Fruit fly (Drosophila melanogaster) whole organism, prepupa: Measurements from ENCODE around the gene CG46307.
A peak's percentile ranks its signal among the peaks of the same experiment; 100 is the strongest.

Experiments
- Blimp-1 ChIP-seq: fragments of 200-800 bp; sonication (Bioruptor generic); optimal IDR thresholded peaks from 3 replicates; lab custom pipeline; 2017; ENCODE audit warnings: missing biosample characterization, missing genetic modification characterization, mild to moderate bottlenecking, moderate library complexity, missing genetic modification reagents
- CG10631 ChIP-seq: fragments of 200-800 bp; sonication (Bioruptor generic); optimal IDR thresholded peaks from 2 replicates; lab custom pipeline; 2016; ENCODE audit warnings: missing biosample characterization, missing genetic modification characterization
- CG11762 ChIP-seq: fragments of 200-800 bp; sonication (Bioruptor generic); optimal IDR thresholded peaks from 3 replicates; lab custom pipeline; 2016; ENCODE audit warnings: missing biosample characterization, missing genetic modification characterization; ENCODE audit not compliant: insufficient read depth
- CG11902 ChIP-seq: fragments of 200-800 bp; sonication (Bioruptor generic); optimal IDR thresholded peaks from 3 replicates; lab custom pipeline; 2016; ENCODE audit warnings: missing biosample characterization, missing genetic modification characterization
- CG15336 ChIP-seq: fragments of 200-800 bp; sonication (Bioruptor generic); IDR thresholded peaks from 2 replicates; pipeline ENCODE4 v1.3.6; 2022; ENCODE audit warnings: missing biosample characterization, missing genetic modification characterization
- CG16779 ChIP-seq: fragments of 200-800 bp; sonication (Bioruptor generic); optimal IDR thresholded peaks from 3 replicates; lab custom pipeline; 2017; ENCODE audit warnings: missing biosample characterization, mild to moderate bottlenecking, missing genetic modification characterization
- CG3032 ChIP-seq: fragments of 200-800 bp; optimal IDR thresholded peaks from 2 replicates; lab custom pipeline; 2019; ENCODE audit warnings: missing biosample characterization, mild to moderate bottlenecking, missing genetic modification characterization, moderate library complexity
- CG31627 ChIP-seq: fragments of 200-800 bp; sonication (Bioruptor generic); optimal IDR thresholded peaks from 3 replicates; lab custom pipeline; 2016; ENCODE audit warnings: missing biosample characterization, missing genetic modification characterization
- CG34406 ChIP-seq: fragments of 200-800 bp; sonication (Bioruptor generic); optimal IDR thresholded peaks from 3 replicates; lab custom pipeline; 2016; ENCODE audit warnings: missing biosample characterization, missing genetic modification characterization
- CG3919 ChIP-seq: fragments of 200-800 bp; sonication (Bioruptor generic); optimal IDR thresholded peaks from 3 replicates; lab custom pipeline; 2016; ENCODE audit warnings: missing biosample characterization, missing genetic modification characterization
- CG6163 ChIP-seq: fragments of 200-800 bp; sonication (Bioruptor generic); IDR thresholded peaks from 3 replicates; pipeline ENCODE4 v1.3.6; 2022; ENCODE audit warnings: missing biosample characterization, missing genetic modification characterization
- CG6276 ChIP-seq: fragments of 200-800 bp; sonication (Bioruptor generic); optimal IDR thresholded peaks from 2 replicates; lab custom pipeline; 2017; ENCODE audit warnings: missing biosample characterization, mild to moderate bottlenecking, missing genetic modification characterization
- CG6808 ChIP-seq: fragments of 200-800 bp; sonication (Bioruptor generic); optimal IDR thresholded peaks from 3 replicates; lab custom pipeline; 2017; ENCODE audit warnings: missing biosample characterization, missing genetic modification characterization, mild to moderate bottlenecking, moderate library complexity, missing genetic modification reagents
- CG6854 ChIP-seq: fragments of 200-800 bp; sonication (Bioruptor generic); optimal IDR thresholded peaks from 2 replicates; lab custom pipeline; 2017; ENCODE audit warnings: missing biosample characterization, mild to moderate bottlenecking, missing genetic modification characterization
- Eip75B ChIP-seq: fragments of 200-800 bp; sonication (Bioruptor generic); optimal IDR thresholded peaks from 3 replicates; lab custom pipeline; 2016; ENCODE audit warnings: missing biosample characterization, missing genetic modification characterization
- Eip78C ChIP-seq: fragments of 200-800 bp; sonication (Bioruptor generic); peaks from one replicate; lab custom pipeline; 2016; ENCODE audit warnings: missing biosample characterization, missing genetic modification characterization
- Eip93F ChIP-seq: fragments of 200-800 bp; sonication (Bioruptor generic); optimal IDR thresholded peaks from 2 replicates; lab custom pipeline; 2016; ENCODE audit warnings: missing biosample characterization, mild to moderate bottlenecking, missing genetic modification characterization
- Ets21C ChIP-seq: fragments of 200-800 bp; sonication (Bioruptor generic); optimal IDR thresholded peaks from 3 replicates; lab custom pipeline; 2016; ENCODE audit warnings: missing biosample characterization, missing genetic modification characterization
- Ets96B ChIP-seq: fragments of 200-800 bp; optimal IDR thresholded peaks from 2 replicates; lab custom pipeline; 2019; ENCODE audit warnings: missing biosample characterization, mild to moderate bottlenecking, missing genetic modification characterization, moderate library complexity
- Gug ChIP-seq: fragments of 200-800 bp; sonication (Bioruptor generic); IDR thresholded peaks from 2 replicates; pipeline ENCODE4 v1.3.6; 2022; ENCODE audit warnings: missing biosample characterization, missing genetic modification characterization
- Hr38 ChIP-seq: sonication (Bioruptor generic); optimal IDR thresholded peaks from 2 replicates; lab custom pipeline; 2016; ENCODE audit warnings: missing biosample characterization, missing genetic modification characterization
- Hr39 ChIP-seq: fragments of 200-800 bp; sonication (Bioruptor generic); optimal IDR thresholded peaks from 2 replicates; lab custom pipeline; 2016; ENCODE audit warnings: missing biosample characterization, missing genetic modification characterization
- Lpt ChIP-seq: fragments of 200-800 bp; sonication (Bioruptor generic); optimal IDR thresholded peaks from 3 replicates; lab custom pipeline; 2016; ENCODE audit warnings: missing biosample characterization, missing genetic modification characterization
- Met ChIP-seq: fragments of 200-800 bp; sonication (Bioruptor generic); optimal IDR thresholded peaks from 3 replicates; lab custom pipeline; 2016; ENCODE audit warnings: missing biosample characterization, missing genetic modification characterization
- Smox ChIP-seq: fragments of 200-800 bp; sonication (Bioruptor generic); optimal IDR thresholded peaks from 3 replicates; lab custom pipeline; 2016; ENCODE audit warnings: missing biosample characterization, missing genetic modification characterization
- Sox102F ChIP-seq: fragments of 200-800 bp; sonication (Bioruptor generic); optimal IDR thresholded peaks from 2 replicates; lab custom pipeline; 2016; ENCODE audit warnings: missing biosample characterization, mild to moderate bottlenecking, missing genetic modification characterization
- Sox15 ChIP-seq: fragments of 200-800 bp; sonication (Bioruptor generic); optimal IDR thresholded peaks from 3 replicates; lab custom pipeline; 2016; ENCODE audit warnings: missing biosample characterization, missing genetic modification characterization
- achi ChIP-seq: fragments of 200-800 bp; sonication (Bioruptor generic); optimal IDR thresholded peaks from 3 replicates; lab custom pipeline; 2016; ENCODE audit warnings: missing biosample characterization, missing genetic modification characterization
- acj6 ChIP-seq: fragments of 200-800 bp; sonication (Bioruptor generic); optimal IDR thresholded peaks from 3 replicates; lab custom pipeline; 2016; ENCODE audit warnings: missing biosample characterization, missing genetic modification characterization
- cyc ChIP-seq: fragments of 200-800 bp; sonication (Bioruptor generic); optimal IDR thresholded peaks from 3 replicates; lab custom pipeline; 2016; ENCODE audit warnings: missing biosample characterization, missing genetic modification characterization
- eg ChIP-seq: fragments of 200-800 bp; sonication (Bioruptor generic); IDR thresholded peaks from 3 replicates; pipeline ENCODE4 v1.3.6; 2022; ENCODE audit warnings: missing biosample characterization, missing genetic modification characterization
- esn ChIP-seq: fragments of 200-800 bp; sonication (Bioruptor generic); optimal IDR thresholded peaks from 2 replicates; lab custom pipeline; 2016; ENCODE audit warnings: missing biosample characterization, mild to moderate bottlenecking, missing genetic modification characterization, moderate library complexity
- fd59A ChIP-seq: fragments of 200-800 bp; sonication (Bioruptor generic); optimal IDR thresholded peaks from 2 replicates; lab custom pipeline; 2017; ENCODE audit warnings: missing biosample characterization, mild to moderate bottlenecking, missing genetic modification characterization, missing genetic modification reagents
- fd85E ChIP-seq: fragments of 200-800 bp; sonication (Bioruptor generic); optimal IDR thresholded peaks from 3 replicates; lab custom pipeline; 2016; ENCODE audit warnings: missing biosample characterization, missing genetic modification characterization
- fkh ChIP-seq: fragments of 200-800 bp; sonication (Bioruptor generic); optimal IDR thresholded peaks from 3 replicates; lab custom pipeline; 2017; ENCODE audit warnings: missing biosample characterization, mild to moderate bottlenecking, missing genetic modification characterization, moderate library complexity
- lz ChIP-seq: fragments of 200-800 bp; sonication (Bioruptor generic); optimal IDR thresholded peaks from 3 replicates; lab custom pipeline; 2016; ENCODE audit warnings: missing biosample characterization, missing genetic modification characterization
- net ChIP-seq: fragments of 200-800 bp; sonication (Bioruptor generic); optimal IDR thresholded peaks from 3 replicates; lab custom pipeline; 2016; ENCODE audit warnings: missing biosample characterization, missing genetic modification characterization
- salr ChIP-seq, 2 experiments: fragments of 200-800 bp; sonication (Bioruptor generic); optimal IDR thresholded peaks; 3 replicates each; lab custom pipeline; 2016 to 2018; ENCODE audit warnings: missing biosample characterization in 2 of 2, missing genetic modification characterization in 2 of 2, mild to moderate bottlenecking in 1 of 2
- ss ChIP-seq, 2 experiments: fragments of 200-800 bp; sonication (Bioruptor generic); optimal IDR thresholded peaks; 2 replicates in 1 of 2; 3 replicates in 1 of 2; lab custom pipeline; 2017 to 2018; ENCODE audit warnings: mild to moderate bottlenecking in 2 of 2, missing biosample characterization in 2 of 2, missing genetic modification characterization in 2 of 2, moderate library complexity in 1 of 2
- topi ChIP-seq: fragments of 200-800 bp; sonication (Bioruptor generic); optimal IDR thresholded peaks from 3 replicates; lab custom pipeline; 2016; ENCODE audit warnings: missing biosample characterization, missing genetic modification characterization

CG46307 gene

DNA sequence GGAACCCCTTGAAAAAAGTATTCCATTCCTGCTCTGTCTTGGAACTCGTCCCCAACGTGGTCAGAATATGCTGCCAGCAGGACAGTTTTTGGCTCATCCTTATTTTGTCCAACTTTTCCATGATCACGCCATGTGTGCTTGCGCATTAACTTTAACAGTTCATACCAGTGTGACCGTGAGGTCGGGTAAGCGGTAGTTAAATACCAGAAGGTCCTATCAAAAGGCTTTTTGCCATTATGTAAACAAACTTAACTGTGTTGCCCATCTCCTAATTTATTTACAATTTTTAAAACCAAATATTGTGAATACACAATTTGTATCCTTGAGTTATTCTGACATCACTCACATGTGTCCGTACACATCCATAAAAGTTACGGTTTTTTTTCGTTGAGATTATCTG, 43.9 kb downstream of the CG46307 start, which contains the start of gene del:
Gene del, minus strand, starts transcription at position 305 of the 400 bp plus-strand sequence.
- no peak for TF ChIP-seq CG6854
- TF ChIP-seq achi (GFP tag; lab: Kevin White, UChicago): no peak
- TF ChIP-seq Ets96B (tag; lab: Kevin White, UChicago): no peak
- no peak for TF ChIP-seq salr (GFP tag; optimal IDR thresholded peaks at IDR 0.05; lab: Kevin White, UChicago)
- TF ChIP-seq CG16779 (tag; lab: Kevin White, UChicago): no peak
- no peak for TF ChIP-seq Eip93F (GFP tag; lab: Kevin White, UChicago)
- no peak for TF ChIP-seq Smox (GFP tag; lab: Kevin White, UChicago)
- no peak for TF ChIP-seq Lpt (GFP tag; lab: Kevin White, UChicago)
- TF ChIP-seq CG31627 (GFP tag; lab: Kevin White, UChicago): no peak
- no peak for TF ChIP-seq eg (GFP tag; lab: Robert Waterston, UW)
- TF ChIP-seq CG6163 (GFP tag; lab: Robert Waterston, UW): no peak
- no peak for TF ChIP-seq Blimp-1 (GFP tag; lab: Kevin White, UChicago)
- TF ChIP-seq Sox15 (GFP tag; lab: Kevin White, UChicago): no peak
- TF ChIP-seq Met (GFP tag; lab: Kevin White, UChicago): no peak
- no peak for TF ChIP-seq Eip78C (GFP tag; lab: Kevin White, UChicago)
- TF ChIP-seq CG11902 (GFP tag; lab: Kevin White, UChicago): no peak

DNA sequence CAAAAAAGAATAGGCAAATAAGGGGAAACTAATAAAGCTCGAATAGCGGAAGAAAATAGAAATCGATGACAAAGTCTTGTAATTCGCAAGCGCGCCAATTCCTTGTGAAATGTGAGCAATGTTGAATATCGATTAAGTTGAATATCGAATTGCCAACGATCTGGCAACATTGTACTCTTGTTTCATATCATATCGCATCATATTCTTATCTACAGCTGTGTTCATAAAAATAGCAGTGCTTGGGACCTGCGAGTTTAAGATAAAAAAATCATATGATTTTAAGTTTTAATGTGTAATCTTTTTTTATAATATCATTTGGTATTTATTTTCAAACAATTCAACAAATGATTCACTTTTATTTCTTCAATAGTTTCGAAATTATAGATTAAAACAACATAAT, 44.7 kb downstream of the CG46307 start:
- no peak for TF ChIP-seq Hr38 (GFP tag; lab: Kevin White, UChicago)
- TF ChIP-seq CG3032 (tag; lab: Kevin White, UChicago): peak; percentile 35
- TF ChIP-seq CG15336 (GFP tag; lab: Robert Waterston, UW): peak; percentile 71
- peak; percentile 71; the same call in 2 of the 3 replicates for TF ChIP-seq CG6163 (GFP tag; lab: Robert Waterston, UW)
- peak; percentile 35 for TF ChIP-seq lz (GFP tag; lab: Kevin White, UChicago)
- TF ChIP-seq CG10631 (GFP tag; lab: Kevin White, UChicago): peak; percentile 40
- TF ChIP-seq Eip75B: no peak
- peak; percentile 20 for TF ChIP-seq acj6 (GFP tag; lab: Kevin White, UChicago)
- TF ChIP-seq fd59A (GFP tag; lab: Kevin White, UChicago): no peak
- TF ChIP-seq CG31627 (GFP tag; lab: Kevin White, UChicago): peak; percentile 27
- TF ChIP-seq esn (GFP tag; lab: Kevin White, UChicago): peak; percentile 43
- TF ChIP-seq topi (GFP tag; lab: Kevin White, UChicago): peak; percentile 33
- peak; percentile 53 for TF ChIP-seq Ets96B (tag; lab: Kevin White, UChicago)
- peak; percentile 16 for TF ChIP-seq cyc (GFP tag; lab: Kevin White, UChicago)
- TF ChIP-seq salr (GFP tag; optimal IDR thresholded peaks at IDR 0.05; lab: Kevin White, UChicago): no peak

DNA sequence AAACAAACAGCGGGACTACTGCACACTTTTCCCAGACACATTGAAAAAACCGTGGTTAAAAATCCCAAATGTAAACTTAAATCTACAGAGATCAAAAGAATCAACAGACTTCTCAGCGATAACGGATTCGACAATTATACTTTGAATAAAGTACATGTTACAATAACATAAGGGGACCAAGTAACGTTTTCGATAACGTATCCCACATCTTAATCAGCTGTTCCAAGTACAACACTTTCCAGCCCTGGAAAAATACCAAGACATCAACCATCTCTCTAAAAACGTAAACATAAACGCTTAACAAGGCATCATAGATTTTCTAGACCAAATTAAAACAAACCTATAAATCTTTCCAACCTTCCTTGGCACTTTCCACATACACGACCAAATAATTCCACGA, 49.5 kb downstream of the CG46307 start:
- TF ChIP-seq Gug (GFP tag; lab: Robert Waterston, UW) (no peak), Sox102F (GFP tag; lab: Kevin White, UChicago) (no peak), CG3919 (GFP tag; lab: Kevin White, UChicago) (no peak), Lpt (GFP tag; lab: Kevin White, UChicago) (no peak), CG6276 (GFP tag; lab: Kevin White, UChicago) (no peak), CG6808 (no peak), Eip93F (GFP tag; lab: Kevin White, UChicago) (no peak)
- TF ChIP-seq, all 60 proteins: peak for 0

DNA sequence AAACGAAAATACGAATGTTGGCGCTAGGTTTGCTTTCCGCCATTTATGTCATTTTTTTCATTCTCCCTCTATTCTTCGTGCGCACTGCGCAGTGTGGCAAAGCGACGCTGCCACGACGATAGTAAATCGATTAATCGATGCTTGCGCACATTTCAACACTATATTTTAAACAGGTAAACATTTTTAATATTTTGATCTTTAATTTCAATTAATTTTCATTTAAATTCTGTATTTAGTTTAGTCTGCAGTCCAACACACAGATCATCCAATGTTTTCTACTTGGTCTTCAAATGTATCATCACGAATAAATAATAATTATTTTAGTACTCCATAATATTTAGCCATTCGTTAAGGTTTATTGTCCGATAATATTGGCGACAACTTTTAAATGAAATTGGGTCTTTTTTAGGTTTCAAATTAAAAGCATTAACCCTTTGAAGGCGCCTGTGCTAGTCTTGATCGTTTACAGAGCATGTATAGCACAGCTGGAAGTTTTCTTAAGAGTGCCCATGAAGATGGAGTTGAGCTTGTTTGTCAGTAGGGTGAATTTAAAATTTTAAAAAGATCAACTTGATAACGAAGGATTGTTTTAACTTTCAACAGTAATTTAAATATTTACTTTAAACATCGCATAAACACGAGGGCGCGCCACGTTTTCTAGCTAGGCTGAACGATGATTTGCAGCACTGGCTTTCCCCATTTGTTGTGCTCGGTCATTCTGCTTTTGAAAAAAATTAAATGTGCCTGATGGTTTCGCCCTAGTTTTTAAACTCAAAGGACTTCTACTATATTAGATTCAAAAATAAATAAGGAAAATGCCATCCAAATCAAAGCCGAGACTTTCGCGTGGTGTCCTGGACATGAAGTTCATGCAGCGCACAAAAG, 52.0 kb downstream of the CG46307 start, which contains the start of the genes Mpp6 and E2f2:
Gene Mpp6, plus strand, starts transcription at position 133 of the 885 bp plus-strand sequence.
Gene E2f2, minus strand, starts transcription at position 594 of the 885 bp plus-strand sequence.
- TF ChIP-seq Sox102F (GFP tag; lab: Kevin White, UChicago): no peak
- no peak for TF ChIP-seq Hr38 (GFP tag; lab: Kevin White, UChicago)
- TF ChIP-seq esn (GFP tag; lab: Kevin White, UChicago): peak; percentile 46
- TF ChIP-seq Ets21C (GFP tag; lab: Kevin White, UChicago): no peak
- TF ChIP-seq fd59A (GFP tag; lab: Kevin White, UChicago): no peak
- TF ChIP-seq topi (GFP tag; lab: Kevin White, UChicago): peak; percentile 9
- no peak for TF ChIP-seq ss (GFP tag; optimal IDR thresholded peaks at IDR 0.05; lab: Kevin White, UChicago)
- no peak for TF ChIP-seq CG11762
- peak; percentile 25 for TF ChIP-seq achi (GFP tag; lab: Kevin White, UChicago)
- TF ChIP-seq cyc (GFP tag; lab: Kevin White, UChicago): peak; percentile 17
- TF ChIP-seq Hr39: no peak
- peak; percentile 19 for TF ChIP-seq lz (GFP tag; lab: Kevin White, UChicago)
- TF ChIP-seq net: no peak
- TF ChIP-seq Eip78C (GFP tag; lab: Kevin White, UChicago): peak; percentile 77
- no peak for TF ChIP-seq Blimp-1 (GFP tag; lab: Kevin White, UChicago)
- TF ChIP-seq fkh (GFP tag; lab: Kevin White, UChicago): peak; percentile 78
- no peak for TF ChIP-seq Eip93F (GFP tag; lab: Kevin White, UChicago)
- no peak for TF ChIP-seq Eip75B
- no peak for TF ChIP-seq fd85E (GFP tag; lab: Kevin White, UChicago)
- TF ChIP-seq acj6 (GFP tag; lab: Kevin White, UChicago): no peak
- TF ChIP-seq CG31627 (GFP tag; lab: Kevin White, UChicago): peak; percentile 34
- TF ChIP-seq CG3919 (GFP tag; lab: Kevin White, UChicago): peak; percentile 5
- no peak for TF ChIP-seq CG34406
